Fruit fly (Drosophila melanogaster): ENCODE measurements around the gene CG7326.

Gene CG7326

dm6 chrX:18838929-18839576 is 24.5 kb downstream of the CG7326 start (continued):
- TF ChIP-seq Dek (tag; optimal IDR thresholded peaks at IDR 0.05) (no peak), pan (optimal IDR thresholded peaks at IDR 0.05) (no peak), pan (GFP tag; optimal IDR thresholded peaks at IDR 0.05 in 1 of 2, IDR thresholded peaks at IDR 0.05 in 1 of 2) (no peak), usp (GFP tag; optimal IDR thresholded peaks at IDR 0.05) (no peak), Bdp1 (GFP tag; optimal IDR thresholded peaks at IDR 0.05) (no peak), CG13424 (tag; optimal IDR thresholded peaks at IDR 0.05) (no peak), maf-S (GFP tag; optimal IDR thresholded peaks at IDR 0.05) (no peak), CG15073 (GFP tag; optimal IDR thresholded peaks at IDR 0.05) (no peak), MESR4 (GFP tag; optimal IDR thresholded peaks at IDR 0.05) (no peak), CG16779 (GFP tag; IDR thresholded peaks at IDR 0.05) (no peak), B-H2 (GFP tag; optimal IDR thresholded peaks at IDR 0.05) (no peak), al (GFP tag; IDR thresholded peaks at IDR 0.05) (no peak), CG10147 (GFP tag; optimal IDR thresholded peaks at IDR 0.05) (no peak), pros (GFP tag; optimal IDR thresholded peaks at IDR 0.05) (no peak), CG11696 (GFP tag; IDR thresholded peaks at IDR 0.05) (no peak), HLH3B (GFP tag; IDR thresholded peaks at IDR 0.05) (no peak), CG8924 (tag; optimal IDR thresholded peaks at IDR 0.05) (no peak), Pdp1 (GFP tag; optimal IDR thresholded peaks at IDR 0.05) (no peak), CG1832 (GFP tag; optimal IDR thresholded peaks at IDR 0.05) (no peak), chinmo (GFP tag; IDR thresholded peaks at IDR 0.05; ENCODE audit: partially characterized antibody) (no peak), rib (GFP tag; IDR thresholded peaks at IDR 0.05) (no peak), CG34224 (GFP tag; IDR thresholded peaks at IDR 0.05; ENCODE audit: partially characterized antibody) (no peak), Hsf (GFP tag; optimal IDR thresholded peaks at IDR 0.05) (no peak), Dip3 (GFP tag; optimal IDR thresholded peaks at IDR 0.05) (no peak), Nf-YB (GFP tag; optimal IDR thresholded peaks at IDR 0.05) (no peak), slp2 (GFP tag; optimal IDR thresholded peaks at IDR 0.05) (no peak), nerfin-2 (GFP tag; IDR thresholded peaks at IDR 0.05; ENCODE audit: partially characterized antibody) (no peak), CG12219 (GFP tag; optimal IDR thresholded peaks at IDR 0.05) (no peak), bbx (GFP tag; IDR thresholded peaks at IDR 0.05; ENCODE audit: partially characterized antibody) (no peak), CG10267 (tag; optimal IDR thresholded peaks at IDR 0.05) (no peak), jumu (GFP tag; optimal IDR thresholded peaks at IDR 0.05) (no peak), gsb-n (tag; optimal IDR thresholded peaks at IDR 0.05) (no peak), Aef1 (GFP tag; IDR thresholded peaks at IDR 0.05) (no peak), HLH54F (GFP tag; optimal IDR thresholded peaks at IDR 0.05) (no peak), CG10366 (GFP tag; IDR thresholded peaks at IDR 0.05) (no peak), Doc3 (GFP tag; IDR thresholded peaks at IDR 0.05; ENCODE audit: partially characterized antibody) (no peak), pho (GFP tag; optimal IDR thresholded peaks at IDR 0.05) (no peak), tup (GFP tag; optimal IDR thresholded peaks at IDR 0.05) (no peak), Med (GFP tag) (peak; percentile 47), hb (GFP tag; IDR thresholded peaks at IDR 0.05; ENCODE audit: partially characterized antibody) (no peak), CG2129 (GFP tag; IDR thresholded peaks at IDR 0.05; ENCODE audit: partially characterized antibody) (no peak), ara (GFP tag; IDR thresholded peaks at IDR 0.05) (no peak), Elba2 (GFP tag; optimal IDR thresholded peaks at IDR 0.05) (no peak), emc (GFP tag; optimal IDR thresholded peaks at IDR 0.05) (no peak), Six4 (GFP tag; optimal IDR thresholded peaks at IDR 0.05) (no peak), Trl (optimal IDR thresholded peaks at IDR 0.05) (no peak), Trl (GFP tag; optimal IDR thresholded peaks at IDR 0.05) (no peak), CG31365 (tag; optimal IDR thresholded peaks at IDR 0.05) (no peak), CG10565 (GFP tag; optimal IDR thresholded peaks at IDR 0.05) (no peak), CG1529 (GFP tag; optimal IDR thresholded peaks at IDR 0.05) (peak; percentile 2), CG17328 (GFP tag; IDR thresholded peaks at IDR 0.05) (no peak)
